Worm (Caenorhabditis elegans) whole organism, L4/young adult: ENCODE results near the gene dph-3.

Experiments used
- W03F9.2 ChIP-seq: fragments of 150-350 bp; optimal IDR thresholded peaks from 2 replicates; lab custom pipeline; 2014; ENCODE audit warnings: missing biosample characterization, missing genetic modification characterization
- dao-5 ChIP-seq: sonication (generic microtip); optimal IDR thresholded peaks from 2 replicates; lab custom pipeline; 2016; ENCODE audit warnings: missing genotype, missing genetic modification characterization, moderate library complexity, missing compliant biosample characterization
- him-1 ChIP-seq: sonication (generic microtip); optimal IDR thresholded peaks from 2 replicates; lab custom pipeline; 2016; ENCODE audit warnings: missing genotype, missing genetic modification reagents, missing genetic modification characterization, missing compliant biosample characterization

The dph-3 gene

ce11 chrIV:9714264-9714663, 7.3 kb downstream of the dph-3 start:
- TF ChIP-seq him-1, result no peak
- no peak for TF ChIP-seq dao-5 (tag; lab: Kevin White, UChicago)
- no peak for TF ChIP-seq W03F9.2 (tag; lab: Kevin White, UChicago)

DNA sequence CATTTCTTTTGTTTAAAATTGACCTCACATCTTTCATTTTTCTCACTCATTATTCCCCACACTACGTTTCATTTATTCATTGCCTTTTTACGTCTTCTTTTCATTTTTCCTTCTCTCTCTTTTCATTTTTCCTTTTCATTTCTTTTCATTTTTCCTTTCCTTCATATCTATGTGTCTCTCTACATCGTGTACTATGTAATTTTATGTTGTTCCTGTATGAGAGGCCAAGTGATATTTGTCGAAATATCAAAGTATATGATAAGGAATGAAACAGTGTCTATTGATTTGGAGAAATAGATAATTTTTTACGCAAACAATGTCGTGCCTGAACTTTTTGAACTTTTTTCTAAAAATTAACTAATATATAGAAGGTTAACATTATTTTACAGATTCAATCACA, 9.5 kb downstream of the dph-3 start:
- TF ChIP-seq dao-5 (tag; lab: Kevin White, UChicago) (no peak), W03F9.2 (tag; lab: Kevin White, UChicago) (no peak), him-1 (no peak)

ce11 chrIV:9717844-9718243, 10.9 kb downstream of the dph-3 start:
- TF ChIP-seq dao-5 (tag; lab: Kevin White, UChicago), result no peak
- TF ChIP-seq W03F9.2 (tag; lab: Kevin White, UChicago), result no peak
- TF ChIP-seq him-1, result no peak

ce11 chrIV:9718396-9718795, 11.4 kb downstream of the dph-3 start:
- TF ChIP-seq W03F9.2 (tag; lab: Kevin White, UChicago), result peak; percentile 25
- no peak for TF ChIP-seq him-1

ce11 chrIV:9723185-9723584, 16.2 kb downstream of the dph-3 start:
- TF ChIP-seq W03F9.2 (tag; lab: Kevin White, UChicago), result no peak
- TF ChIP-seq him-1, result no peak

DNA sequence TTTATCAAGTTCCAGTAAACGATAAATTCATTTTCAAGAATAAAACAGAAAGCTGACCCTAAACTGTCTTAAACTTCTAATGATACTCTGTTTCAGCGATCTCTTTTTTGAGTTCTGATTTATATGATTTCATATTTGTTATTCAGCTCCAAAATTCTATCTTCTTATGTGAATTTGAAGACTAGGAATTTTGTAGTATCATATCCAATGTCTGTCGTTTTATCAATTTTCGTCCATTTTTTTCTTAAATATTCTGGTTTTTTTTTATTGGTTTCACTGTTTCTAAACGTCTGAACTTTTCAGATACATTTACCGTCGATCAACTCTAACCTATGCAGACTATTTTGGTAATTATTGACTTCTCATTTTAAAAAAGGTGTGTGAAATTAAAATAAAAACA, 18.0 kb downstream of the dph-3 start, which contains the start of the genes nhr-138 and C28D4.18:
Gene nhr-138 (plus strand): TSS at position 304 of the 400 bp plus-strand sequence.
Gene C28D4.18 (plus strand): TSS at position 333 of the 400 bp plus-strand sequence.
- TF ChIP-seq dao-5 (tag; lab: Kevin White, UChicago) (no peak), him-1 (no peak), W03F9.2 (tag; lab: Kevin White, UChicago) (no peak)

- TF ChIP-seq W03F9.2 (tag; lab: Kevin White, UChicago) (no peak), him-1 (no peak), dao-5 (tag; lab: Kevin White, UChicago) (no peak)
These were observed 18.6 kb downstream of the dph-3 start for ce11 chrIV:9725468-9725985.

DNA sequence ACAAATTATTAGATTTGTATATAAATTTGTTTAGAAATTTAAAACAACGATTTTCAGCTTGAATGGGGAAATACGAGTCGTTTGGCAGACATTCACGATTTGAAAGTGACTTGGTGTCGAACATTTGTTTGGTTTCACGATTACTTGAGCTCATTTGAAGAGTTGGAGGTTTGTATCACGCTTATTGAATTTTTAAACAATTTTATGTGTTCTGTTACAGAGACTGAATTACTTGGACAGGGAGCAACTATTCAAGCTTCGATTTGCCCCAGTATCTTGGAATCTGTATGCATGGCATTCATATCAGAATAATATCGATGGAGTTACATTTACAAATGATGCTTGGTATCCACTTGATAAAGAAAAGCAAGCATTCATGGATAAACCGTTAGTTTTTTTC, 20.3 kb downstream of the dph-3 start:
- TF ChIP-seq dao-5 (tag; lab: Kevin White, UChicago) (no peak), him-1 (no peak)

DNA sequence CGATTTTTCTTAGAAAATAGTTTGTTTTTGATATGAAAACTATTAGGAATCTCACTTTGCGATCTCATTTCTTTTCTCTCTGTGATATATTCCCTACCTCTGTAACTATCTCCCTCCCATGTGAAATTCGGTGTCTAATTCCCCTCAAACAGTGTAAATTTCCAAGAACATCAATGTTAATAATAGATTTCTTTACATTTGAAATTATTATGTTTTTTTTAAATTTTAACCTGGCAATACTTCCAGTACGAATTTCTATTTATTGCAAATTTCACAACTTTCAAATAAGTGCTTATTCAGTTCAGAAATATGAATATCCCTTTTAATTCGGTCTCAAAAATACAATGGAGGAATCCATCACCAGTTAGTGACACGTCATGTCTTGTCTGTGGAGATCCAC, 21.4 kb downstream of the dph-3 start, which contains the start of gene nhr-100:
Gene nhr-100 (plus strand): TSS at position 301 of the 400 bp plus-strand sequence.
- TF ChIP-seq him-1 (no peak), W03F9.2 (tag; lab: Kevin White, UChicago) (no peak), dao-5 (tag; lab: Kevin White, UChicago) (no peak)

ce11 chrIV:9733904-9734303, 27.0 kb downstream of the dph-3 start:
- no peak for TF ChIP-seq him-1
- peak; percentile 5 for TF ChIP-seq W03F9.2 (tag; lab: Kevin White, UChicago)
- no peak for TF ChIP-seq dao-5 (tag; lab: Kevin White, UChicago)

DNA sequence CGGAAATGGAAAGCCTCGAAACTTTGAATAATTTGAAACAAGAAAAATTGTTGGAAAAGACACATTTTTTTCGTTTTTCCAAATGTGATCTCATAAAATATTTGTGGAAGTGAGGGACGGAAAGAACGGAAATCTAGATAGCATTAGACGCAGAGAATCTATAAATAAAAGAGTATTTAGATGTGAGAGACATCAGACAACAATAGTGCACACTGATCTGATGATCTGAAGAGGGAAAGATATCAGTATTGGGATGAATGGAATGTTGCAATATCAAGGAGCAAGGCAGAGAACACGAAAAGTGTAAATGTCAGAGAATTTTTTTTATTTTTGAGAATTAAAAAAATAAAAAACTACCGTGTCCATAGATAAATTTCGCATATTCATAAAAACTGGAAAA, 27.9 kb downstream of the dph-3 start:
- TF ChIP-seq him-1, result no peak
- no peak for TF ChIP-seq dao-5 (tag; lab: Kevin White, UChicago)
- TF ChIP-seq W03F9.2 (tag; lab: Kevin White, UChicago), result no peak

DNA sequence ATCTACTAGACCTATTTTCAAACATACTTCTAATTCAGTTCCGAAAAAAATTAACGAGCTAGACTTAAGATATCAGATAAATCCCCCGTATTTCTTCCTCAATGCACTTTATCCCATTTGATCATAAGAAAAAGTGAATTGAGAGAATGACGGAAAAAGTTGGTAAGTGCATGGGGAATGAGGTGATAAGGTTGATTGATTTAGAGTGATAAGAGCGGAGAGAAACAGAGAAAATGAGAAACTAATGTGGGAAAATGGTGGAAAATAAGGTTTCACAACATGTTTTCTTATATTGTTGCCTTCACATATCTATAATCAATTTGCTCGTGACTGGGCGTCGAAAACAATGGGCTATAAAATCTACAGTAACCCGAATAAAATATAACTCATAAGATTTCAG, 28.8 kb downstream of the dph-3 start:
- TF ChIP-seq him-1 (no peak), dao-5 (tag; lab: Kevin White, UChicago) (no peak), W03F9.2 (tag; lab: Kevin White, UChicago) (peak; percentile 21)

DNA sequence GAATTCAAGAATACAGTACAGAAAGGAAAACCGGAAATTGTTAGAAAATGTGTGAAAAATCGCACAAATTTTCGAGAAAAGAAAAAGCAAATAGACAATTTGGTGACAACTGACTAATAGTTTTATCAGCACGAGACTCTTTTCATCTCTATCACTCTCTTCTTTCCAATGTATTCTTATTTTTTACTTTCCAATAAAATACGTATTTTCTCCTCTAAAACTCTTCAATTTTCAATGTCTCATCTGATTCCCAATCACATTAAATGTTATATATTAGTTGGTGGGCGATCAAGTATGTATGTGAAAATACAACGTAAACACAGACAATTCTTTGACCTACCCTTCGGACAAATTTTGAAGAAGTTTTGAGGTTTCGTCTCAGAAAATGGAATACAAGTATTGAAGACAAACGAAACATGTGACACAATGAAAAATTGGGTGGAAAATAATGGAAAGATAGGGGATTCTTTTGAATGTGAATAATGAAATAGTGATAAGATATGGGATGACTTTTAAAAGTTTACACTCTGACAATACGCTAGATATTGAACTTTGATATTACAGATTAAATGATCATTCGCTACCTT, 30.4 kb downstream of the dph-3 start, which contains the start of gene cka-1:
Gene cka-1 (minus strand): TSS at position 418 of the 587 bp plus-strand sequence.
- TF ChIP-seq W03F9.2 (tag; lab: Kevin White, UChicago) (no peak), him-1 (no peak), dao-5 (tag; lab: Kevin White, UChicago) (no peak)

ce11 chrIV:9738194-9738593, 31.2 kb downstream of the dph-3 start, which contains the start of gene C28D4.10:
Gene C28D4.10 (plus strand): TSS chrIV:9738494.
- TF ChIP-seq him-1 (no peak), dao-5 (tag; lab: Kevin White, UChicago) (no peak), W03F9.2 (tag; lab: Kevin White, UChicago) (no peak)

ce11 chrIV:9739001-9739400, 32.1 kb downstream of the dph-3 start:
- no peak for TF ChIP-seq dao-5 (tag; lab: Kevin White, UChicago)
